Worm (Caenorhabditis elegans): ENCODE results near the gene nfyb-1.

DNA sequence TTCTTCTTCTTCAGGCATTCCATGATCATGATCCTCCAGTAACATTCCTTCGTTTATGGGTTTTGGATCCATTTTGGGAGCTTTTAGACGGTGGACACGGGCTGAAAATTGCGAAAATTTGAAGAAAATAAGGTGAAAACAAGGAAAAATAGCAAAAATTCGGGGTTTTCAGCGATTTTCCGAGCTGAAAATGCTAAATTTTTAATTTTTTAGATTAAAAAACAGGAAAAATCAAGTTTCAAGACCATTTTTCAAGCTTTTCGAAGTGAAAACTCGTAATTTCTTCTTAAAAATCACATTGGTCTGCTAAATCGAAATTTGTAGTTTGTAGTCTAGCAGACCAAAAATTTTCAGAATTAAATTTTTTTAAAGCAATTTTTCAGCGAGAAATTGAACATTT, at the start of gene nfyb-1:
- TF ChIP-seq flt-1 (GFP tag; IDR thresholded peaks at IDR 0.05) = no peak
- TF ChIP-seq scrt-1 (GFP tag; IDR thresholded peaks at IDR 0.05) = no peak
- no peak for TF ChIP-seq hnd-1 (tag; optimal IDR thresholded peaks at IDR 0.05)
- no peak for TF ChIP-seq B0310.2 (tag; optimal IDR thresholded peaks at IDR 0.05)
- no peak for TF ChIP-seq tbx-37 (GFP tag; conservative IDR thresholded peaks at IDR 0.05)
- TF ChIP-seq tra-4 (tag; optimal IDR thresholded peaks at IDR 0.05) = no peak

Measured in whole organism, early embryonic.